Fruit fly (Drosophila melanogaster): ENCODE data around the gene cpo.
A peak's percentile ranks its signal among the peaks of the same experiment; 100 is the strongest.

The cpo gene

dm6 chr3R:17941086-17941485 lies 21.5 kb downstream of the cpo start (continued):
- TF ChIP-seq CG7556 (GFP tag; optimal IDR thresholded peaks at IDR 0.05) (peak; percentile 73), Bdp1 (GFP tag; optimal IDR thresholded peaks at IDR 0.05) (peak; percentile 16), run (tag; optimal IDR thresholded peaks at IDR 0.05) (no peak), Fer3 (tag; optimal IDR thresholded peaks at IDR 0.05) (peak; percentile 23), rib (GFP tag; IDR thresholded peaks at IDR 0.05) (no peak), D19B (GFP tag; optimal IDR thresholded peaks at IDR 0.05) (no peak), Asciz (GFP tag; optimal IDR thresholded peaks at IDR 0.05) (peak; percentile 21), gfzf (GFP tag; optimal IDR thresholded peaks at IDR 0.05) (no peak), eve (GFP tag; optimal IDR thresholded peaks at IDR 0.05) (peak in 1 of 2 experiments; percentile 34), D (optimal IDR thresholded peaks at IDR 0.05) (no peak), D (GFP tag; optimal IDR thresholded peaks at IDR 0.05) (peak; percentile 77), wdn (GFP tag; IDR thresholded peaks at IDR 0.05) (no peak), CG31365 (tag; optimal IDR thresholded peaks at IDR 0.05) (no peak), CG30431 (GFP tag; optimal IDR thresholded peaks at IDR 0.05) (peak; percentile 75), CG3281 (GFP tag; optimal IDR thresholded peaks at IDR 0.05) (no peak), grn (GFP tag; optimal IDR thresholded peaks at IDR 0.05) (no peak), Meics (GFP tag; optimal IDR thresholded peaks at IDR 0.05) (peak; percentile 24), ab (GFP tag; optimal IDR thresholded peaks at IDR 0.05) (no peak), fd96Cb (tag; optimal IDR thresholded peaks at IDR 0.05) (peak; percentile 72), CG13894 (tag; optimal IDR thresholded peaks at IDR 0.05) (no peak), ash1 (GFP tag; optimal IDR thresholded peaks at IDR 0.05) (no peak), zf30C (GFP tag; optimal IDR thresholded peaks at IDR 0.05) (peak; percentile 94), stwl (tag; optimal IDR thresholded peaks at IDR 0.05) (peak; percentile 53), z (GFP tag; IDR thresholded peaks at IDR 0.05) (no peak), en (GFP tag; optimal IDR thresholded peaks at IDR 0.05) (no peak), Hr39 (optimal IDR thresholded peaks at IDR 0.05) (no peak), Dfd (GFP tag; optimal IDR thresholded peaks at IDR 0.05) (no peak), fru (optimal IDR thresholded peaks at IDR 0.05) (no peak), CG7372 (GFP tag; IDR thresholded peaks at IDR 0.05) (peak; percentile 38; the same call in 1 of the 2 replicates), CG17186 (GFP tag; optimal IDR thresholded peaks at IDR 0.05) (no peak), Poxn (GFP tag; IDR thresholded peaks at IDR 0.05) (no peak), CG3838 (GFP tag; optimal IDR thresholded peaks at IDR 0.05) (peak; percentile 34), CG15601 (tag; optimal IDR thresholded peaks at IDR 0.05) (peak; percentile 65), CG7745 (tag; optimal IDR thresholded peaks at IDR 0.05) (peak; percentile 61), NK7.1 (GFP tag; optimal IDR thresholded peaks at IDR 0.05) (no peak), CG13296 (GFP tag; optimal IDR thresholded peaks at IDR 0.05) (no peak), D19A (tag; optimal IDR thresholded peaks at IDR 0.05) (peak; percentile 64), Opbp (GFP tag; IDR thresholded peaks at IDR 0.05; ENCODE audit: partially characterized antibody) (no peak), CG18262 (tag; optimal IDR thresholded peaks at IDR 0.05) (peak; percentile 84), Adf1 (GFP tag; IDR thresholded peaks at IDR 0.05) (no peak), E2f1 (GFP tag; IDR thresholded peaks at IDR 0.05) (peak; percentile 24; the same call in 1 of the 2 replicates), CG6813 (GFP tag; optimal IDR thresholded peaks at IDR 0.05) (peak; percentile 80), Ravus (GFP tag; IDR thresholded peaks at IDR 0.05) (no peak), CG15514 (GFP tag; optimal IDR thresholded peaks at IDR 0.05) (no peak), Dbx (GFP tag; IDR thresholded peaks at IDR 0.05) (no peak), CG11247 (GFP tag; IDR thresholded peaks at IDR 0.05) (no peak), Nf-YB (GFP tag; optimal IDR thresholded peaks at IDR 0.05) (peak; percentile 62), CG31441 (GFP tag; IDR thresholded peaks at IDR 0.05) (peak; percentile 83), CG30403 (GFP tag; optimal IDR thresholded peaks at IDR 0.05) (peak; percentile 57), zfh2 (GFP tag; optimal IDR thresholded peaks at IDR 0.05) (no peak), CoRest (tag; optimal IDR thresholded peaks at IDR 0.05) (peak; percentile 76)

All from whole organism, embryonic.